Fruit fly (Drosophila melanogaster): ENCODE results near the gene CG14864.

The CG14864 gene

DNA sequence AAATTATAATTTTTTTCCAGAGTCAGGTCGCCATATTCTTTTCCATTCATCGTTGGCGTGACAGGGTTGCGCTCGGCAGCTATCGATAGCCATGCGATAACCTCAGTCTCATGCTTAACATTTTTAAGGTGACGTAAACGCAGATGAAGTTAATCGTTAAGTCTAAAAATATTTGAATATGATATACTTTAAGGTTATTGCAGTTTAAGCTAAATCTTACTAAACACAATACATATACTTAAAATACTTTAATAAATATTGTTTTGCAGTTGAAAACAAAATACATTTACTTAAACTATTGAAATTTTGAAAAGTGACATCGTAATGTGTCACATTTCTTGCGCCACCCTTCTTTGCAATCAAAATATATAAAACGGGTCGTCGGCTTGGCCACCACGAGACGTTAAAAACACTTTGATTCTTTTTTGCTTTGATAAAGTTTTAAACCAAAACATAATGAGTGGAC, 6.9 kb upstream of the CG14864 start, which contains the start of the genes Cp190 and CG4338 (continued):
- peak; percentile 98 for TF ChIP-seq MBD-R2 (GFP tag; IDR thresholded peaks at IDR 0.05)
- peak; percentile 98 for TF ChIP-seq CG1602 (GFP tag; optimal IDR thresholded peaks at IDR 0.05)
- peak; percentile 74 for TF ChIP-seq CG11398 (GFP tag; optimal IDR thresholded peaks at IDR 0.05)
- TF ChIP-seq Max (GFP tag; optimal IDR thresholded peaks at IDR 0.05): peak; percentile 98
- peak; percentile 86 for TF ChIP-seq C15 (GFP tag; IDR thresholded peaks at IDR 0.05)
- no peak for TF ChIP-seq Dfd (GFP tag; optimal IDR thresholded peaks at IDR 0.05)
- TF ChIP-seq klu (GFP tag; IDR thresholded peaks at IDR 0.05): peak; percentile 96
- TF ChIP-seq gfzf (GFP tag; optimal IDR thresholded peaks at IDR 0.05): peak; percentile 43
- TF ChIP-seq CG9215 (GFP tag; IDR thresholded peaks at IDR 0.05): peak; percentile 97
- TF ChIP-seq HLH4C (GFP tag; IDR thresholded peaks at IDR 0.05; ENCODE audit: partially characterized antibody): peak; percentile 74
- TF ChIP-seq hth (optimal IDR thresholded peaks at IDR 0.05): no peak
- peak; percentile 96 for TF ChIP-seq CG32767 (GFP tag; IDR thresholded peaks at IDR 0.05)
- peak in 1 of 3 experiments; percentile 95 for TF ChIP-seq Stat92E (GFP tag; optimal IDR thresholded peaks at IDR 0.05)
- peak; percentile 96 for TF ChIP-seq ranshi (GFP tag; IDR thresholded peaks at IDR 0.05)
- TF ChIP-seq fd96Cb (tag; optimal IDR thresholded peaks at IDR 0.05): peak; percentile 98
- peak; percentile 71 for TF ChIP-seq CG4360 (GFP tag; IDR thresholded peaks at IDR 0.05)
- peak; percentile 94 for TF ChIP-seq CG17568 (GFP tag; optimal IDR thresholded peaks at IDR 0.05)
- TF ChIP-seq ewg (GFP tag; optimal IDR thresholded peaks at IDR 0.05): peak; percentile 94
- peak; percentile 86 for TF ChIP-seq CG17802 (tag; optimal IDR thresholded peaks at IDR 0.05)
- peak; percentile 95 for TF ChIP-seq chn (GFP tag; optimal IDR thresholded peaks at IDR 0.05)
- TF ChIP-seq CG31388 (GFP tag; optimal IDR thresholded peaks at IDR 0.05): peak; percentile 95
- peak; percentile 91 for TF ChIP-seq CG14050 (GFP tag; IDR thresholded peaks at IDR 0.05)
- peak; percentile 10 for TF ChIP-seq cg (GFP tag; optimal IDR thresholded peaks at IDR 0.05)
- peak; percentile 81 for TF ChIP-seq Doc2 (GFP tag; IDR thresholded peaks at IDR 0.05)
- peak; percentile 95 for TF ChIP-seq CG11247 (GFP tag; IDR thresholded peaks at IDR 0.05)
- TF ChIP-seq sisA (GFP tag; IDR thresholded peaks at IDR 0.05): peak; percentile 96
- TF ChIP-seq unpg (GFP tag; optimal IDR thresholded peaks at IDR 0.05): peak; percentile 99
- TF ChIP-seq CG31441 (GFP tag; IDR thresholded peaks at IDR 0.05): peak; percentile 99
- TF ChIP-seq CG31365 (tag; optimal IDR thresholded peaks at IDR 0.05): peak; percentile 85
- peak; percentile 97 for TF ChIP-seq CG2202 (tag; optimal IDR thresholded peaks at IDR 0.05)
- TF ChIP-seq CG10147 (GFP tag; optimal IDR thresholded peaks at IDR 0.05): peak; percentile 98
- TF ChIP-seq CG10462 (GFP tag; optimal IDR thresholded peaks at IDR 0.05): peak; percentile 95
- TF ChIP-seq fu2 (GFP tag; optimal IDR thresholded peaks at IDR 0.05): peak; percentile 85
- peak; percentile 88 for TF ChIP-seq NC2β (GFP tag; optimal IDR thresholded peaks at IDR 0.05)
- peak; percentile 97 for TF ChIP-seq bcd (GFP tag; optimal IDR thresholded peaks at IDR 0.05)
- TF ChIP-seq ab (GFP tag; optimal IDR thresholded peaks at IDR 0.05): no peak
- peak; percentile 97 for TF ChIP-seq CG14014 (GFP tag; IDR thresholded peaks at IDR 0.05)
- TF ChIP-seq CG30020 (tag; optimal IDR thresholded peaks at IDR 0.05): peak; percentile 93
- TF ChIP-seq Spps (tag; optimal IDR thresholded peaks at IDR 0.05): peak; percentile 97
- peak; percentile 84 for TF ChIP-seq fd102C (GFP tag; optimal IDR thresholded peaks at IDR 0.05)
- TF ChIP-seq YL-1 (GFP tag; optimal IDR thresholded peaks at IDR 0.05): peak; percentile 97
- TF ChIP-seq CG5180 (GFP tag; optimal IDR thresholded peaks at IDR 0.05): peak; percentile 89

DNA sequence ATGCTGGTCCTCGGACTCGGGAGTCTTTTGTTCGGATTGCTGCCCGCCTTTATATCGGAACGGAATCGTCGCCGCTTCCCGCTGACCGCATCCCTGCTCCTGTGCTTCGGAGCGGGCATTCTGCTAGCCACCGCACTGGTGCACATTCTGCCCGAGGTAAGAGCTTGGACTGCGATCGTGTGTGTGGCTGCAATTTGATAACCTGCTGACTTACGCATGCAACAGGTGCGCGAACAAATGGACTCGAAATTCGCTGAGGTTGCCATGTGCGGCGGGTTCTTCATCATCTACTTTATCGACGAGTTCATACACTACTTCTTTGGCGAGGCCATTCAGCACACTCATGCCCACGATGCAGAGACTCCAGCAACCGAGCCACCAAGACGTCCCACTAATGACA, 518 bp upstream of the CG14864 start:
- TF ChIP-seq kah (GFP tag; optimal IDR thresholded peaks at IDR 0.05) (peak; percentile 71), Bgb (GFP tag; IDR thresholded peaks at IDR 0.05; ENCODE audit: partially characterized antibody) (no peak), CG34224 (GFP tag; IDR thresholded peaks at IDR 0.05; ENCODE audit: partially characterized antibody) (0 out of 3 replicates have a peak, but pooled peaks have one; percentile 27)

Measured in whole organism, embryonic.